Fruit fly (Drosophila melanogaster) whole organism, embryonic: ENCODE measurements around the gene CG15198.

ENCODE experiments used
- CG10147 ChIP-seq: fragments of 200-800 bp; sonication (Bioruptor generic); optimal IDR thresholded peaks from 2 replicates; lab custom pipeline; 2019; ENCODE audit warnings: missing biosample characterization, mild to moderate bottlenecking, missing genetic modification characterization, moderate library complexity
- CG10979 ChIP-seq: fragments of 200-800 bp; sonication (Bioruptor generic); optimal IDR thresholded peaks from 2 replicates; lab custom pipeline; 2018; ENCODE audit warnings: missing biosample characterization, mild to moderate bottlenecking, missing genetic modification characterization, moderate library complexity
- CG11504 ChIP-seq: fragments of 200-800 bp; sonication (Bioruptor generic); optimal IDR thresholded peaks from 3 replicates; lab custom pipeline; 2019; ENCODE audit warnings: missing biosample characterization, mild to moderate bottlenecking, missing genetic modification characterization, moderate library complexity
- CG12942 ChIP-seq: fragments of 200-800 bp; sonication (Bioruptor generic); optimal IDR thresholded peaks from 3 replicates; lab custom pipeline; 2016; ENCODE audit warnings: missing biosample characterization, missing genetic modification characterization
- CG13894 ChIP-seq: fragments of 200-800 bp; sonication (Bioruptor generic); optimal IDR thresholded peaks from 3 replicates; lab custom pipeline; 2018; ENCODE audit warnings: missing biosample characterization, mild to moderate bottlenecking, missing genetic modification characterization, moderate library complexity
- CG17802 ChIP-seq: fragments of 200-800 bp; sonication (Bioruptor generic); optimal IDR thresholded peaks from 2 replicates; lab custom pipeline; 2018; ENCODE audit warnings: missing biosample characterization, mild to moderate bottlenecking, missing genetic modification characterization, moderate library complexity
- CG18599 ChIP-seq: fragments of 200-800 bp; sonication (Bioruptor generic); optimal IDR thresholded peaks from 3 replicates; lab custom pipeline; 2017; ENCODE audit warnings: missing biosample characterization, missing genetic modification characterization, mild to moderate bottlenecking, moderate library complexity, missing genetic modification reagents
- CG2678 ChIP-seq: fragments of 200-800 bp; sonication (Bioruptor generic); optimal IDR thresholded peaks from 3 replicates; lab custom pipeline; 2019; ENCODE audit warnings: missing biosample characterization, mild to moderate bottlenecking, missing genetic modification characterization, moderate library complexity
- CG3281 ChIP-seq: fragments of 200-800 bp; sonication (Bioruptor generic); optimal IDR thresholded peaks from 3 replicates; lab custom pipeline; 2017; ENCODE audit warnings: missing biosample characterization, mild to moderate bottlenecking, missing genetic modification characterization
- CG33557 ChIP-seq: fragments of 200-800 bp; sonication (Bioruptor generic); optimal IDR thresholded peaks from 2 replicates; lab custom pipeline; 2019; ENCODE audit warnings: missing biosample characterization, mild to moderate bottlenecking, missing genetic modification characterization, moderate library complexity
- CG6654 ChIP-seq: fragments of 200-800 bp; sonication (Bioruptor generic); optimal IDR thresholded peaks from 2 replicates; lab custom pipeline; 2017; ENCODE audit warnings: missing biosample characterization, mild to moderate bottlenecking, missing genetic modification characterization
- CG6689 ChIP-seq: fragments of 200-800 bp; sonication (Bioruptor generic); IDR thresholded peaks from 2 replicates; pipeline ENCODE4 v1.3.6; 2022; ENCODE audit warnings: missing biosample characterization, missing genetic modification characterization
- CG9215 ChIP-seq: fragments of 200-800 bp; sonication (Bioruptor generic); IDR thresholded peaks from 2 replicates; pipeline ENCODE4 v1.3.6; 2022; ENCODE audit warnings: missing biosample characterization, missing genetic modification characterization
- CoRest ChIP-seq: fragments of 200-800 bp; sonication (Bioruptor generic); optimal IDR thresholded peaks from 3 replicates; lab custom pipeline; 2018; ENCODE audit warnings: missing biosample characterization, mild to moderate bottlenecking, missing genetic modification characterization, moderate library complexity
- E2f2 ChIP-seq: fragments of 200-800 bp; sonication (Bioruptor generic); IDR thresholded peaks from 2 replicates; pipeline ENCODE4 v1.3.6; 2022; ENCODE audit warnings: missing biosample characterization, missing genetic modification characterization
- Fer3 ChIP-seq: fragments of 200-800 bp; sonication (Bioruptor generic); optimal IDR thresholded peaks from 2 replicates; lab custom pipeline; 2018; ENCODE audit warnings: missing biosample characterization, mild to moderate bottlenecking, missing genetic modification characterization, moderate library complexity
- GATAe ChIP-seq: fragments of 200-800 bp; sonication (Bioruptor generic); conservative IDR thresholded peaks from 2 replicates; pipeline ENCODE4 v1.3.6; 2022; ENCODE audit warnings: missing biosample characterization, missing genetic modification characterization
- H15 ChIP-seq: fragments of 200-800 bp; sonication (Bioruptor generic); IDR thresholded peaks from 3 replicates; pipeline ENCODE4 v1.3.6; 2022; ENCODE audit warnings: missing biosample characterization, missing genetic modification characterization
- HLHmδ ChIP-seq: fragments of 200-800 bp; sonication (Bioruptor generic); optimal IDR thresholded peaks from 2 replicates; lab custom pipeline; 2018; ENCODE audit warnings: missing biosample characterization, mild to moderate bottlenecking, missing genetic modification characterization, moderate library complexity
- Lpt ChIP-seq: fragments of >200 bp; optimal IDR thresholded peaks from 2 replicates; lab custom pipeline; 2018; ENCODE audit warnings: missing biosample characterization, missing genetic modification characterization
- Meics ChIP-seq: fragments of 200-800 bp; sonication (Bioruptor generic); optimal IDR thresholded peaks from 2 replicates; lab custom pipeline; 2017; ENCODE audit warnings: missing biosample characterization, mild to moderate bottlenecking, missing genetic modification characterization
- Ptx1 ChIP-seq: fragments of 200-800 bp; sonication (Bioruptor generic); IDR thresholded peaks from 2 replicates; pipeline ENCODE4 v1.3.6; 2022; ENCODE audit warnings: missing biosample characterization, missing genetic modification characterization
- Sry-δ ChIP-seq: fragments of 200-800 bp; sonication (Bioruptor generic); optimal IDR thresholded peaks from 2 replicates; lab custom pipeline; 2016; ENCODE audit warnings: missing biosample characterization, missing genetic modification characterization
- Xbp1 ChIP-seq: fragments of 200-800 bp; sonication (Bioruptor generic); optimal IDR thresholded peaks from 3 replicates; lab custom pipeline; 2016; ENCODE audit warnings: missing biosample characterization, mild to moderate bottlenecking, missing genetic modification characterization
- al ChIP-seq: fragments of 200-800 bp; sonication (Bioruptor generic); IDR thresholded peaks from 2 replicates; pipeline ENCODE4 v1.3.6; 2022; ENCODE audit warnings: missing biosample characterization, missing genetic modification characterization
- ara ChIP-seq: fragments of 200-800 bp; sonication (Bioruptor generic); IDR thresholded peaks from 2 replicates; pipeline ENCODE4 v1.3.6; 2022; ENCODE audit warnings: missing biosample characterization, missing genetic modification characterization
- ato ChIP-seq: fragments of 200-800 bp; sonication (Bioruptor generic); IDR thresholded peaks from 2 replicates; pipeline ENCODE4 v1.3.6; 2022; ENCODE audit warnings: missing biosample characterization, missing genetic modification characterization; ENCODE audit not compliant: partially characterized antibody
- az2 ChIP-seq: fragments of 200-800 bp; sonication (Bioruptor generic); optimal IDR thresholded peaks from 3 replicates; lab custom pipeline; 2016; ENCODE audit warnings: missing biosample characterization, missing genetic modification characterization
- dmrt99B ChIP-seq: fragments of 200-800 bp; sonication (Bioruptor generic); optimal IDR thresholded peaks from 2 replicates; lab custom pipeline; 2018; ENCODE audit warnings: missing biosample characterization, mild to moderate bottlenecking, missing genetic modification characterization, moderate library complexity
- grau ChIP-seq: fragments of 200-800 bp; optimal IDR thresholded peaks from 3 replicates; lab custom pipeline; 2019; ENCODE audit warnings: missing biosample characterization, mild to moderate bottlenecking, missing genetic modification characterization, moderate library complexity
- gro ChIP-seq: fragments of 200-800 bp; sonication (Bioruptor generic); optimal IDR thresholded peaks from 2 replicates; lab custom pipeline; 2016; ENCODE audit warnings: missing biosample characterization, missing genetic modification characterization
- hb ChIP-seq: fragments of 200-800 bp; sonication (Bioruptor generic); IDR thresholded peaks from 3 replicates; pipeline ENCODE4 v1.3.6; 2022; ENCODE audit warnings: missing biosample characterization, missing genetic modification characterization; ENCODE audit not compliant: partially characterized antibody
- lab ChIP-seq: fragments of 200-800 bp; sonication (Bioruptor generic); optimal IDR thresholded peaks from 3 replicates; lab custom pipeline; 2017; ENCODE audit warnings: missing biosample characterization, missing genetic modification characterization, mild to moderate bottlenecking, moderate library complexity, missing genetic modification reagents
- lbe ChIP-seq: fragments of 200-800 bp; sonication (Bioruptor generic); optimal IDR thresholded peaks from 2 replicates; lab custom pipeline; 2016; ENCODE audit warnings: missing biosample characterization, mild to moderate bottlenecking, missing genetic modification characterization
- pan ChIP-seq, 4 experiments: fragments of >200 bp in 3 of 4; fragments of 200-800 bp in 1 of 4; sonication (Bioruptor generic) in 1 of 4; optimal IDR thresholded peaks in 3 of 4; IDR thresholded peaks in 1 of 4; 2 replicates each; pipeline versions ENCODE4 v1.3.6 to Lab custom; 2017 to 2022; ENCODE audit warnings: missing biosample characterization in 2 of 4, missing genetic modification characterization in 2 of 4, mixed read lengths in 1 of 4
- pnt ChIP-seq: fragments of 200-800 bp; sonication (Bioruptor generic); optimal IDR thresholded peaks from 3 replicates; lab custom pipeline; 2016; ENCODE audit warnings: missing biosample characterization, missing genetic modification characterization
- scrt ChIP-seq: fragments of 200-800 bp; sonication (Bioruptor generic); optimal IDR thresholded peaks from 2 replicates; lab custom pipeline; 2018; ENCODE audit warnings: missing biosample characterization, mild to moderate bottlenecking, missing genetic modification characterization, moderate library complexity
- tgo ChIP-seq: fragments of 200-800 bp; sonication (Bioruptor generic); IDR thresholded peaks from 3 replicates; pipeline ENCODE4 v1.3.6; 2022; ENCODE audit warnings: missing biosample characterization, missing genetic modification characterization

The CG15198 gene

DNA sequence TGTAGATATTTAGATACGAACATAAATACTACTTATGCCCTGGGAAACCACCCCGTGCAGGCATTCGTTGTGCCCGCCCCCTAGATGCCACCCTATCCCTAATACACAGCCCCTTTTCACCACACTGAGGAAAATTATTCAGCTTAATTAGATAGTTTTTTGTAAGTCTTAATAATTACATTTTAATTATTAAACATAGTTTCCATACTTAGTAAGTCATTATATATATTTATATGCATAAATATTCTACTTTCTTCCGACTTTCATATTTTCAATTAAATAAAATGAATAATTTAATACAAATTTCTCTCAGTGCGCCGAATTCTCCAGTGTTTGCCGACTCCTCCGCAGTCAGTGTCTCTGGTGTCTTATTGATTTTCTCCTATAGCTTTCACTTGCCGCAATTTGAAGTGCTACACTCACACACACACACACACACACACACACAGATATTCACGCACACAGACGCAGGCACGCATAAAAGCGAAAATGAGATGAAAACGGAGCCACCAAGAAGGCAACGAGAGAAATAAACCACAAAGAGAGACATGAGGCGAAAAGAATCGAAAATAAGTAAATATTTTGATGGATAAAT, 47.5 kb downstream of the CG15198 start (continued):
- peak; percentile 41; the same call in 1 of the 2 replicates for TF ChIP-seq Ptx1 (GFP tag; lab: Robert Waterston, UW)
- TF ChIP-seq Meics (GFP tag; lab: Kevin White, UChicago), result peak; percentile 24
- peak; percentile 65 for TF ChIP-seq CG2678 (tag; lab: Kevin White, UChicago)
- TF ChIP-seq gro (GFP tag; lab: Kevin White, UChicago), result no peak
- TF ChIP-seq CG11504, result peak; percentile 51
- no peak for TF ChIP-seq Xbp1 (GFP tag; lab: Kevin White, UChicago)
- TF ChIP-seq grau (tag; lab: Kevin White, UChicago), result peak; percentile 49
- 0 out of 2 replicates have a peak, but pooled peaks have one; percentile 26 for TF ChIP-seq E2f2
- TF ChIP-seq GATAe (GFP tag; lab: Robert Waterston, UW), result no peak
- peak; percentile 33; the same call in 1 of the 3 replicates for TF ChIP-seq tgo
- TF ChIP-seq Lpt (GFP tag; lab: Kevin White, UChicago), result no peak
- peak; percentile 39 for TF ChIP-seq CG3281 (GFP tag; lab: Kevin White, UChicago)
- TF ChIP-seq pan (optimal IDR thresholded peaks at IDR 0.05; lab: Kevin White, UChicago), result no peak
- no peak for TF ChIP-seq pan (GFP tag; optimal IDR thresholded peaks at IDR 0.05 in 1 of 2, IDR thresholded peaks at IDR 0.05 in 1 of 2)
- no peak for TF ChIP-seq CG33557 (GFP tag; lab: Kevin White, UChicago)
- TF ChIP-seq dmrt99B, result peak; percentile 50
- no peak for TF ChIP-seq CG6654 (GFP tag; lab: Kevin White, UChicago)
- TF ChIP-seq CG13894, result peak; percentile 39
- TF ChIP-seq CG12942, result no peak
- peak; percentile 6 for TF ChIP-seq scrt (GFP tag; lab: Kevin White, UChicago)
- TF ChIP-seq lbe (GFP tag; lab: Kevin White, UChicago), result no peak
- no peak for TF ChIP-seq CG10147 (GFP tag; lab: Kevin White, UChicago)
- TF ChIP-seq CoRest (tag; lab: Kevin White, UChicago), result peak; percentile 2
- no peak for TF ChIP-seq ato (GFP tag; lab: Robert Waterston, UW)
- TF ChIP-seq CG10979, result no peak
- TF ChIP-seq CG6689, result no peak
- no peak for TF ChIP-seq al (GFP tag; lab: Robert Waterston, UW)
- TF ChIP-seq hb (GFP tag; lab: Robert Waterston, UW), result no peak
- no peak for TF ChIP-seq HLHmδ
- no peak for TF ChIP-seq CG17802 (tag; lab: Kevin White, UChicago)
- peak; percentile 57 for TF ChIP-seq lab (GFP tag; lab: Kevin White, UChicago)
- TF ChIP-seq ara, result no peak
- TF ChIP-seq CG9215 (GFP tag; lab: Robert Waterston, UW), result 0 out of 2 replicates have a peak, but pooled peaks have one; percentile 11
- no peak for TF ChIP-seq Sry-δ
- TF ChIP-seq pnt, result no peak
- TF ChIP-seq CG18599, result peak; percentile 76
- TF ChIP-seq az2 (GFP tag; lab: Kevin White, UChicago), result no peak
- TF ChIP-seq H15, result no peak
- peak; percentile 10 for TF ChIP-seq Fer3 (tag; lab: Kevin White, UChicago)
